Fruit fly (Drosophila melanogaster): ENCODE data around the gene Cpr72Ec.

The Cpr72Ec gene

dm6 chr3L:16351770-16352429, 15.2 kb downstream of the Cpr72Ec start, which contains the start of the genes Golgin104 and Tcs3 (continued):
- no peak for TF ChIP-seq gt (GFP tag; IDR thresholded peaks at IDR 0.05)
- TF ChIP-seq CG18476 (GFP tag; optimal IDR thresholded peaks at IDR 0.05) = no peak
- peak; percentile 38; the same call in 1 of the 4 replicates for TF ChIP-seq Dll (GFP tag; IDR thresholded peaks at IDR 0.05; ENCODE audit: partially characterized antibody)
- TF ChIP-seq ems (GFP tag; optimal IDR thresholded peaks at IDR 0.05) = no peak
- peak; percentile 4 for TF ChIP-seq phol (tag; optimal IDR thresholded peaks at IDR 0.05)
- peak; percentile 36 for TF ChIP-seq CG15514 (GFP tag; optimal IDR thresholded peaks at IDR 0.05)
- TF ChIP-seq Sry-δ (GFP tag; optimal IDR thresholded peaks at IDR 0.05) = peak; percentile 16
- TF ChIP-seq CG10366 (GFP tag; IDR thresholded peaks at IDR 0.05) = no peak
- TF ChIP-seq CG30431 (GFP tag; optimal IDR thresholded peaks at IDR 0.05) = no peak
- no peak for TF ChIP-seq CG11723 (GFP tag; optimal IDR thresholded peaks at IDR 0.05)
- TF ChIP-seq hkb (optimal IDR thresholded peaks at IDR 0.05) = no peak
- TF ChIP-seq hkb (GFP tag; IDR thresholded peaks at IDR 0.05) = no peak
- no peak for TF ChIP-seq CG17568 (GFP tag; optimal IDR thresholded peaks at IDR 0.05)
- TF ChIP-seq CrebB (tag; optimal IDR thresholded peaks at IDR 0.05) = no peak
- no peak for TF ChIP-seq Blimp-1 (GFP tag; optimal IDR thresholded peaks at IDR 0.05)
- TF ChIP-seq CG6272 (GFP tag; IDR thresholded peaks at IDR 0.05) = no peak
- TF ChIP-seq Hr3 (GFP tag; optimal IDR thresholded peaks at IDR 0.05) = no peak
- no peak for TF ChIP-seq CG9437 (GFP tag; optimal IDR thresholded peaks at IDR 0.05)
- TF ChIP-seq vnd (GFP tag; IDR thresholded peaks at IDR 0.05; ENCODE audit: partially characterized antibody) = no peak
- TF ChIP-seq chinmo (GFP tag; IDR thresholded peaks at IDR 0.05; ENCODE audit: partially characterized antibody) = no peak
- peak; percentile 39; the same call in 1 of the 3 replicates for TF ChIP-seq row (GFP tag; IDR thresholded peaks at IDR 0.05)
- no peak for TF ChIP-seq Neu2 (GFP tag; optimal IDR thresholded peaks at IDR 0.05; ENCODE audit: borderline replicate concordance)
- TF ChIP-seq ham (GFP tag; IDR thresholded peaks at IDR 0.05) = no peak
- no peak for TF ChIP-seq CG2678 (tag; optimal IDR thresholded peaks at IDR 0.05)
- TF ChIP-seq zen (tag; optimal IDR thresholded peaks at IDR 0.05) = peak; percentile 73
- TF ChIP-seq CG4854 (GFP tag; optimal IDR thresholded peaks at IDR 0.05) = no peak
- TF ChIP-seq pan (optimal IDR thresholded peaks at IDR 0.05) = no peak
- no peak for TF ChIP-seq pan (GFP tag; optimal IDR thresholded peaks at IDR 0.05 in 1 of 2, IDR thresholded peaks at IDR 0.05 in 1 of 2)
- no peak for TF ChIP-seq CG7271 (tag; optimal IDR thresholded peaks at IDR 0.05)
- peak; percentile 91 to 96 for TF ChIP-seq crp (GFP tag; optimal IDR thresholded peaks at IDR 0.05)
- peak; percentile 63 for TF ChIP-seq HmgZ (tag; optimal IDR thresholded peaks at IDR 0.05)
- no peak for TF ChIP-seq jumu (GFP tag; optimal IDR thresholded peaks at IDR 0.05)
- no peak for TF ChIP-seq CG11695 (GFP tag; IDR thresholded peaks at IDR 0.05)
- no peak for TF ChIP-seq dm (GFP tag; optimal IDR thresholded peaks at IDR 0.05)
- TF ChIP-seq emc (GFP tag; optimal IDR thresholded peaks at IDR 0.05) = no peak
- TF ChIP-seq Atf3 (GFP tag; optimal IDR thresholded peaks at IDR 0.05) = no peak
- no peak for TF ChIP-seq CG10959 (GFP tag; IDR thresholded peaks at IDR 0.05)
- no peak for TF ChIP-seq tna (GFP tag; IDR thresholded peaks at IDR 0.05; ENCODE audit: partially characterized antibody)
- peak; percentile 92 for TF ChIP-seq scrt (GFP tag; optimal IDR thresholded peaks at IDR 0.05)
- no peak for TF ChIP-seq dysf (GFP tag; IDR thresholded peaks at IDR 0.05)
- TF ChIP-seq Oli (tag; optimal IDR thresholded peaks at IDR 0.05) = no peak
- no peak for TF ChIP-seq Xrp1 (GFP tag; IDR thresholded peaks at IDR 0.05)
- no peak for TF ChIP-seq CG43689 (GFP tag; IDR thresholded peaks at IDR 0.05)
- peak; percentile 49; the same call in 1 of the 3 replicates for TF ChIP-seq CG34422 (GFP tag; IDR thresholded peaks at IDR 0.05)
- TF ChIP-seq CG3838 (GFP tag; optimal IDR thresholded peaks at IDR 0.05) = no peak
- TF ChIP-seq CHES-1-like (GFP tag; optimal IDR thresholded peaks at IDR 0.05) = peak; percentile 32
- TF ChIP-seq tap (tag; optimal IDR thresholded peaks at IDR 0.05) = no peak
- TF ChIP-seq slbo (GFP tag; IDR thresholded peaks at IDR 0.05) = no peak
- no peak for TF ChIP-seq z (GFP tag; IDR thresholded peaks at IDR 0.05)
- TF ChIP-seq Kr (GFP tag; optimal IDR thresholded peaks at IDR 0.05) = no peak
- no peak for TF ChIP-seq twi (tag; optimal IDR thresholded peaks at IDR 0.05)
